Fruit fly (Drosophila melanogaster) whole organism, prepupa: Measurements from ENCODE around the gene CG33689.

Experiments
- Blimp-1 ChIP-seq: fragments of 200-800 bp; sonication (Bioruptor generic); optimal IDR thresholded peaks from 3 replicates; lab custom pipeline; 2017; ENCODE audit warnings: missing biosample characterization, missing genetic modification characterization, mild to moderate bottlenecking, moderate library complexity, missing genetic modification reagents
- CG10669 ChIP-seq: fragments of 200-800 bp; sonication (Bioruptor generic); optimal IDR thresholded peaks from 3 replicates; lab custom pipeline; 2018; ENCODE audit warnings: missing biosample characterization, mild to moderate bottlenecking, missing genetic modification characterization, moderate library complexity
- CG11294 ChIP-seq: fragments of 200-800 bp; sonication (Bioruptor generic); IDR thresholded peaks from 2 replicates; pipeline ENCODE4 v1.3.6; 2022; ENCODE audit warnings: missing biosample characterization, missing genetic modification characterization
- CG11762 ChIP-seq: fragments of 200-800 bp; sonication (Bioruptor generic); optimal IDR thresholded peaks from 3 replicates; lab custom pipeline; 2016; ENCODE audit warnings: missing biosample characterization, missing genetic modification characterization; ENCODE audit not compliant: insufficient read depth
- CG11902 ChIP-seq: fragments of 200-800 bp; sonication (Bioruptor generic); optimal IDR thresholded peaks from 3 replicates; lab custom pipeline; 2016; ENCODE audit warnings: missing biosample characterization, missing genetic modification characterization
- CG15336 ChIP-seq: fragments of 200-800 bp; sonication (Bioruptor generic); IDR thresholded peaks from 2 replicates; pipeline ENCODE4 v1.3.6; 2022; ENCODE audit warnings: missing biosample characterization, missing genetic modification characterization
- CG1621 ChIP-seq: fragments of 200-800 bp; sonication (Bioruptor generic); optimal IDR thresholded peaks from 3 replicates; lab custom pipeline; 2018; ENCODE audit warnings: missing biosample characterization, mild to moderate bottlenecking, missing genetic modification characterization
- CG16779 ChIP-seq: fragments of 200-800 bp; sonication (Bioruptor generic); optimal IDR thresholded peaks from 3 replicates; lab custom pipeline; 2017; ENCODE audit warnings: missing biosample characterization, mild to moderate bottlenecking, missing genetic modification characterization
- CG31627 ChIP-seq: fragments of 200-800 bp; sonication (Bioruptor generic); optimal IDR thresholded peaks from 3 replicates; lab custom pipeline; 2016; ENCODE audit warnings: missing biosample characterization, missing genetic modification characterization
- CG32006 ChIP-seq: fragments of 200-800 bp; sonication (Bioruptor generic); optimal IDR thresholded peaks from 3 replicates; lab custom pipeline; 2017; ENCODE audit warnings: missing biosample characterization, mild to moderate bottlenecking, missing genetic modification characterization
- CG34406 ChIP-seq: fragments of 200-800 bp; sonication (Bioruptor generic); optimal IDR thresholded peaks from 3 replicates; lab custom pipeline; 2016; ENCODE audit warnings: missing biosample characterization, missing genetic modification characterization
- CG3919 ChIP-seq: fragments of 200-800 bp; sonication (Bioruptor generic); optimal IDR thresholded peaks from 3 replicates; lab custom pipeline; 2016; ENCODE audit warnings: missing biosample characterization, missing genetic modification characterization
- CG4318 ChIP-seq: fragments of 200-800 bp; sonication (Bioruptor generic); optimal IDR thresholded peaks from 3 replicates; lab custom pipeline; 2017; ENCODE audit warnings: missing biosample characterization, mild to moderate bottlenecking, missing genetic modification characterization
- CG6276 ChIP-seq: fragments of 200-800 bp; sonication (Bioruptor generic); optimal IDR thresholded peaks from 2 replicates; lab custom pipeline; 2017; ENCODE audit warnings: missing biosample characterization, mild to moderate bottlenecking, missing genetic modification characterization
- CG6808 ChIP-seq: fragments of 200-800 bp; sonication (Bioruptor generic); optimal IDR thresholded peaks from 3 replicates; lab custom pipeline; 2017; ENCODE audit warnings: missing biosample characterization, missing genetic modification characterization, mild to moderate bottlenecking, moderate library complexity, missing genetic modification reagents
- CG7368 ChIP-seq: fragments of 200-800 bp; sonication (Bioruptor generic); optimal IDR thresholded peaks from 3 replicates; lab custom pipeline; 2016; ENCODE audit warnings: missing biosample characterization, missing genetic modification characterization
- CG8319 ChIP-seq: fragments of 200-800 bp; sonication (Bioruptor generic); optimal IDR thresholded peaks from 3 replicates; lab custom pipeline; 2016; ENCODE audit warnings: missing biosample characterization, missing genetic modification characterization
- CG8632 ChIP-seq: fragments of 200-800 bp; sonication (Bioruptor generic); optimal IDR thresholded peaks from 3 replicates; lab custom pipeline; 2016; ENCODE audit warnings: missing biosample characterization, missing genetic modification characterization
- CG9139 ChIP-seq: fragments of 200-800 bp; sonication (Bioruptor generic); optimal IDR thresholded peaks from 3 replicates; lab custom pipeline; 2017; ENCODE audit warnings: missing biosample characterization, mild to moderate bottlenecking, missing genetic modification characterization
- Eip75B ChIP-seq: fragments of 200-800 bp; sonication (Bioruptor generic); optimal IDR thresholded peaks from 3 replicates; lab custom pipeline; 2016; ENCODE audit warnings: missing biosample characterization, missing genetic modification characterization
- Eip93F ChIP-seq: fragments of 200-800 bp; sonication (Bioruptor generic); optimal IDR thresholded peaks from 2 replicates; lab custom pipeline; 2016; ENCODE audit warnings: missing biosample characterization, mild to moderate bottlenecking, missing genetic modification characterization
- Ets21C ChIP-seq: fragments of 200-800 bp; sonication (Bioruptor generic); optimal IDR thresholded peaks from 3 replicates; lab custom pipeline; 2016; ENCODE audit warnings: missing biosample characterization, missing genetic modification characterization
- Ets96B ChIP-seq: fragments of 200-800 bp; optimal IDR thresholded peaks from 2 replicates; lab custom pipeline; 2019; ENCODE audit warnings: missing biosample characterization, mild to moderate bottlenecking, missing genetic modification characterization, moderate library complexity
- Gug ChIP-seq: fragments of 200-800 bp; sonication (Bioruptor generic); IDR thresholded peaks from 2 replicates; pipeline ENCODE4 v1.3.6; 2022; ENCODE audit warnings: missing biosample characterization, missing genetic modification characterization
- Hr38 ChIP-seq: sonication (Bioruptor generic); optimal IDR thresholded peaks from 2 replicates; lab custom pipeline; 2016; ENCODE audit warnings: missing biosample characterization, missing genetic modification characterization
- Hr39 ChIP-seq: fragments of 200-800 bp; sonication (Bioruptor generic); optimal IDR thresholded peaks from 2 replicates; lab custom pipeline; 2016; ENCODE audit warnings: missing biosample characterization, missing genetic modification characterization
- Hr4 ChIP-seq: fragments of 200-800 bp; sonication (Bioruptor generic); optimal IDR thresholded peaks from 3 replicates; lab custom pipeline; 2016; ENCODE audit warnings: missing biosample characterization, missing genetic modification characterization
- Lpt ChIP-seq: fragments of 200-800 bp; sonication (Bioruptor generic); optimal IDR thresholded peaks from 3 replicates; lab custom pipeline; 2016; ENCODE audit warnings: missing biosample characterization, missing genetic modification characterization
- Met ChIP-seq: fragments of 200-800 bp; sonication (Bioruptor generic); optimal IDR thresholded peaks from 3 replicates; lab custom pipeline; 2016; ENCODE audit warnings: missing biosample characterization, missing genetic modification characterization
- OdsH ChIP-seq: fragments of 200-800 bp; sonication (Bioruptor generic); optimal IDR thresholded peaks from 3 replicates; lab custom pipeline; 2016; ENCODE audit warnings: missing biosample characterization, missing genetic modification characterization
- Sox102F ChIP-seq: fragments of 200-800 bp; sonication (Bioruptor generic); optimal IDR thresholded peaks from 2 replicates; lab custom pipeline; 2016; ENCODE audit warnings: missing biosample characterization, mild to moderate bottlenecking, missing genetic modification characterization
- Sox15 ChIP-seq: fragments of 200-800 bp; sonication (Bioruptor generic); optimal IDR thresholded peaks from 3 replicates; lab custom pipeline; 2016; ENCODE audit warnings: missing biosample characterization, missing genetic modification characterization
- achi ChIP-seq: fragments of 200-800 bp; sonication (Bioruptor generic); optimal IDR thresholded peaks from 3 replicates; lab custom pipeline; 2016; ENCODE audit warnings: missing biosample characterization, missing genetic modification characterization
- acj6 ChIP-seq: fragments of 200-800 bp; sonication (Bioruptor generic); optimal IDR thresholded peaks from 3 replicates; lab custom pipeline; 2016; ENCODE audit warnings: missing biosample characterization, missing genetic modification characterization
- cyc ChIP-seq: fragments of 200-800 bp; sonication (Bioruptor generic); optimal IDR thresholded peaks from 3 replicates; lab custom pipeline; 2016; ENCODE audit warnings: missing biosample characterization, missing genetic modification characterization
- dac ChIP-seq: fragments of 200-800 bp; sonication (Bioruptor generic); optimal IDR thresholded peaks from 2 replicates; lab custom pipeline; 2017; ENCODE audit warnings: missing biosample characterization, mild to moderate bottlenecking, missing genetic modification characterization
- dsx ChIP-seq: fragments of 200-800 bp; optimal IDR thresholded peaks from 3 replicates; lab custom pipeline; 2019; ENCODE audit warnings: missing biosample characterization, mild to moderate bottlenecking, missing genetic modification characterization, moderate library complexity; ENCODE audit not compliant: poor library complexity, severe bottlenecking
- eg ChIP-seq: fragments of 200-800 bp; sonication (Bioruptor generic); IDR thresholded peaks from 3 replicates; pipeline ENCODE4 v1.3.6; 2022; ENCODE audit warnings: missing biosample characterization, missing genetic modification characterization
- esn ChIP-seq: fragments of 200-800 bp; sonication (Bioruptor generic); optimal IDR thresholded peaks from 2 replicates; lab custom pipeline; 2016; ENCODE audit warnings: missing biosample characterization, mild to moderate bottlenecking, missing genetic modification characterization, moderate library complexity
- fd85E ChIP-seq: fragments of 200-800 bp; sonication (Bioruptor generic); optimal IDR thresholded peaks from 3 replicates; lab custom pipeline; 2016; ENCODE audit warnings: missing biosample characterization, missing genetic modification characterization
- fkh ChIP-seq: fragments of 200-800 bp; sonication (Bioruptor generic); optimal IDR thresholded peaks from 3 replicates; lab custom pipeline; 2017; ENCODE audit warnings: missing biosample characterization, mild to moderate bottlenecking, missing genetic modification characterization, moderate library complexity
- net ChIP-seq: fragments of 200-800 bp; sonication (Bioruptor generic); optimal IDR thresholded peaks from 3 replicates; lab custom pipeline; 2016; ENCODE audit warnings: missing biosample characterization, missing genetic modification characterization
- pdm3 ChIP-seq: fragments of 200-800 bp; sonication (Bioruptor generic); optimal IDR thresholded peaks from 3 replicates; lab custom pipeline; 2016; ENCODE audit warnings: missing biosample characterization, missing genetic modification characterization
- salr ChIP-seq, 2 experiments: fragments of 200-800 bp; sonication (Bioruptor generic); optimal IDR thresholded peaks; 3 replicates each; lab custom pipeline; 2016 to 2018; ENCODE audit warnings: missing biosample characterization in 2 of 2, missing genetic modification characterization in 2 of 2, mild to moderate bottlenecking in 1 of 2
- spab ChIP-seq: fragments of 200-800 bp; sonication (Bioruptor generic); optimal IDR thresholded peaks from 2 replicates; lab custom pipeline; 2017; ENCODE audit warnings: missing biosample characterization, mild to moderate bottlenecking, missing genetic modification characterization, missing genetic modification reagents
- ss ChIP-seq, 2 experiments: fragments of 200-800 bp; sonication (Bioruptor generic); optimal IDR thresholded peaks; 2 replicates in 1 of 2; 3 replicates in 1 of 2; lab custom pipeline; 2017 to 2018; ENCODE audit warnings: mild to moderate bottlenecking in 2 of 2, missing biosample characterization in 2 of 2, missing genetic modification characterization in 2 of 2, moderate library complexity in 1 of 2
- svp ChIP-seq: fragments of 200-800 bp; sonication (Bioruptor generic); peaks from one replicate; lab custom pipeline; 2016; ENCODE audit warnings: missing biosample characterization, missing genetic modification characterization
- topi ChIP-seq: fragments of 200-800 bp; sonication (Bioruptor generic); optimal IDR thresholded peaks from 3 replicates; lab custom pipeline; 2016; ENCODE audit warnings: missing biosample characterization, missing genetic modification characterization

Gene CG33689

dm6 chr3L:16175628-16176263, 24.3 kb upstream of the CG33689 start (continued):
- peak; percentile 73 for TF ChIP-seq Hr39 (GFP tag; lab: Kevin White, UChicago)
- peak; percentile 63 for TF ChIP-seq Sox15
- TF ChIP-seq CG11294 (GFP tag; lab: Robert Waterston, UW) = no peak; the same call in 1 of the 2 replicates
- peak; percentile 41 for TF ChIP-seq Gug (GFP tag; lab: Robert Waterston, UW)
- no peak for TF ChIP-seq dac (GFP tag; lab: Kevin White, UChicago)
- TF ChIP-seq Hr4 (GFP tag; lab: Kevin White, UChicago) = peak; percentile 60
- TF ChIP-seq CG34406 (GFP tag; lab: Kevin White, UChicago) = peak; percentile 85
- TF ChIP-seq svp (GFP tag; lab: Kevin White, UChicago) = peak; percentile 99
- peak; percentile 76 to 84 for TF ChIP-seq ss (GFP tag; optimal IDR thresholded peaks at IDR 0.05; lab: Kevin White, UChicago)
- peak; percentile 73 for TF ChIP-seq Ets21C (GFP tag; lab: Kevin White, UChicago)
- TF ChIP-seq Hr38 (GFP tag; lab: Kevin White, UChicago) = no peak
- TF ChIP-seq CG10669 (GFP tag; lab: Kevin White, UChicago) = peak; percentile 84
- peak; percentile 86 for TF ChIP-seq net (GFP tag; lab: Kevin White, UChicago)
- TF ChIP-seq esn = peak; percentile 90
- TF ChIP-seq CG1621 (tag; lab: Kevin White, UChicago) = peak; percentile 60
- TF ChIP-seq dsx = peak; percentile 77
- TF ChIP-seq Sox102F (GFP tag; lab: Kevin White, UChicago) = peak; percentile 87
- TF ChIP-seq CG11762 (GFP tag; lab: Kevin White, UChicago) = peak; percentile 67
- TF ChIP-seq Ets96B (tag; lab: Kevin White, UChicago) = peak; percentile 89
- peak; percentile 91 for TF ChIP-seq topi (GFP tag; lab: Kevin White, UChicago)
- TF ChIP-seq Blimp-1 (GFP tag; lab: Kevin White, UChicago) = peak; percentile 54
- TF ChIP-seq spab (GFP tag; lab: Kevin White, UChicago) = peak; percentile 69
- peak; percentile 15 to 58 for TF ChIP-seq salr (GFP tag; optimal IDR thresholded peaks at IDR 0.05; lab: Kevin White, UChicago)
- no peak for TF ChIP-seq Eip93F (GFP tag; lab: Kevin White, UChicago)
- peak; percentile 58 for TF ChIP-seq CG15336 (GFP tag; lab: Robert Waterston, UW)
- peak; percentile 79 for TF ChIP-seq pdm3 (GFP tag; lab: Kevin White, UChicago)
- peak; percentile 52 for TF ChIP-seq fd85E (GFP tag; lab: Kevin White, UChicago)
- TF ChIP-seq eg = 0 out of 3 replicates have a peak, but pooled peaks have one; percentile 17
- peak; percentile 70 for TF ChIP-seq CG9139 (GFP tag; lab: Kevin White, UChicago)
- TF ChIP-seq CG31627 (GFP tag; lab: Kevin White, UChicago) = peak; percentile 81
- TF ChIP-seq Eip75B (GFP tag; lab: Kevin White, UChicago) = peak; percentile 87
- TF ChIP-seq CG7368 (GFP tag; lab: Kevin White, UChicago) = peak; percentile 74
- TF ChIP-seq CG6808 (GFP tag; lab: Kevin White, UChicago) = peak; percentile 82

dm6 chr3L:16176492-16176891, 23.5 kb upstream of the CG33689 start:
- peak; percentile 32 for TF ChIP-seq CG8319 (GFP tag; lab: Kevin White, UChicago)
- no peak for TF ChIP-seq CG16779 (tag; lab: Kevin White, UChicago)
- peak; percentile 57 for TF ChIP-seq Sox15
- no peak for TF ChIP-seq Eip93F (GFP tag; lab: Kevin White, UChicago)
- peak; percentile 66 for TF ChIP-seq pdm3 (GFP tag; lab: Kevin White, UChicago)
- TF ChIP-seq Hr39 (GFP tag; lab: Kevin White, UChicago) = peak; percentile 50
- TF ChIP-seq CG6276 = no peak
- TF ChIP-seq CG32006 (GFP tag; lab: Kevin White, UChicago) = peak; percentile 26
- peak; percentile 78 for TF ChIP-seq Met (GFP tag; lab: Kevin White, UChicago)
- no peak for TF ChIP-seq CG4318 (GFP tag; lab: Kevin White, UChicago)
- no peak for TF ChIP-seq fkh
- TF ChIP-seq Blimp-1 (GFP tag; lab: Kevin White, UChicago) = no peak
- TF ChIP-seq Hr4 (GFP tag; lab: Kevin White, UChicago) = peak; percentile 28
- TF ChIP-seq Sox102F (GFP tag; lab: Kevin White, UChicago) = peak; percentile 60
- TF ChIP-seq CG3919 (GFP tag; lab: Kevin White, UChicago) = peak; percentile 58
- TF ChIP-seq eg = no peak
- no peak for TF ChIP-seq Lpt (GFP tag; lab: Kevin White, UChicago)
- TF ChIP-seq Eip75B (GFP tag; lab: Kevin White, UChicago) = peak; percentile 68
- TF ChIP-seq cyc (GFP tag; lab: Kevin White, UChicago) = peak; percentile 61
- no peak for TF ChIP-seq CG11294 (GFP tag; lab: Robert Waterston, UW)
- peak; percentile 49 for TF ChIP-seq achi
- TF ChIP-seq CG8632 (GFP tag; lab: Kevin White, UChicago) = peak; percentile 59
- no peak for TF ChIP-seq Hr38 (GFP tag; lab: Kevin White, UChicago)
- TF ChIP-seq CG11902 (GFP tag; lab: Kevin White, UChicago) = peak; percentile 29
- TF ChIP-seq OdsH = peak; percentile 67
- TF ChIP-seq acj6 (GFP tag; lab: Kevin White, UChicago) = peak; percentile 72
